Fruit fly (Drosophila melanogaster) whole organism, pupa: ENCODE measurements around the gene CG43799.
A peak's percentile ranks its signal among the peaks of the same experiment; 100 is the strongest.

ENCODE experiments used
- CG10348 ChIP-seq: fragments of 200-800 bp; sonication (Bioruptor generic); IDR thresholded peaks from 2 replicates; pipeline ENCODE4 v1.3.6; 2022; ENCODE audit warnings: missing biosample characterization, missing genetic modification characterization
- EcR ChIP-seq: fragments of 200-800 bp; sonication (Bioruptor generic); optimal IDR thresholded peaks from 3 replicates; lab custom pipeline; 2019; ENCODE audit warnings: missing biosample characterization, missing genetic modification characterization, mild to moderate bottlenecking, moderate library complexity, missing genetic modification reagents
- Snoo ChIP-seq: fragments of 200-800 bp; sonication (Bioruptor generic); optimal IDR thresholded peaks from 3 replicates; lab custom pipeline; 2017; ENCODE audit warnings: missing biosample characterization, mild to moderate bottlenecking, missing genetic modification characterization, inconsistent platforms

- TF ChIP-seq EcR: no peak
- no peak for TF ChIP-seq CG10348 (GFP tag; lab: Robert Waterston, UW)
- TF ChIP-seq Snoo (tag; lab: Kevin White, UChicago): peak; percentile 20
These were observed 30.6 kb downstream of the CG43799 start for dm6 chr2L:7258105-7258504.
